Fruit fly (Drosophila melanogaster) whole organism, embryonic: Measurements from ENCODE around the gene sr.
A peak's percentile ranks its signal among the peaks of the same experiment; 100 is the strongest.

Source experiments
- Abd-B ChIP-seq: fragments of 200-800 bp; sonication (Bioruptor generic); optimal IDR thresholded peaks from 2 replicates; lab custom pipeline; 2018; ENCODE audit warnings: missing biosample characterization, mild to moderate bottlenecking, missing genetic modification characterization, moderate library complexity
- Atf-2 ChIP-seq: fragments of 200-800 bp; sonication (Bioruptor generic); optimal IDR thresholded peaks from 2 replicates; lab custom pipeline; 2016; ENCODE audit warnings: missing biosample characterization, missing genetic modification characterization
- Blimp-1 ChIP-seq: fragments of 200-800 bp; sonication (Bioruptor generic); optimal IDR thresholded peaks from 3 replicates; lab custom pipeline; 2018; ENCODE audit warnings: missing biosample characterization, missing genetic modification characterization, mild to moderate bottlenecking, moderate library complexity, missing genetic modification reagents
- CG11696 ChIP-seq: fragments of 200-800 bp; sonication (Bioruptor generic); IDR thresholded peaks from 2 replicates; pipeline ENCODE4 v1.3.6; 2022; ENCODE audit warnings: missing biosample characterization, missing genetic modification characterization
- CG12236 ChIP-seq: fragments of 200-800 bp; sonication (Bioruptor generic); optimal IDR thresholded peaks from 2 replicates; lab custom pipeline; 2016; ENCODE audit warnings: missing biosample characterization, missing genetic modification characterization
- CG14965 ChIP-seq: fragments of 200-800 bp; sonication (Bioruptor generic); optimal IDR thresholded peaks from 2 replicates; lab custom pipeline; 2016; ENCODE audit warnings: missing biosample characterization, missing genetic modification characterization, borderline replicate concordance
- CG15073 ChIP-seq: fragments of 200-800 bp; sonication (Bioruptor generic); optimal IDR thresholded peaks from 2 replicates; lab custom pipeline; 2016; ENCODE audit warnings: missing biosample characterization, missing genetic modification characterization
- CG15696 ChIP-seq: fragments of 200-800 bp; sonication (Bioruptor generic); optimal IDR thresholded peaks from 2 replicates; lab custom pipeline; 2019; ENCODE audit warnings: missing biosample characterization, mild to moderate bottlenecking, missing genetic modification characterization, moderate library complexity
- CG16815 ChIP-seq: fragments of 200-800 bp; sonication (Bioruptor generic); optimal IDR thresholded peaks from 3 replicates; lab custom pipeline; 2017; ENCODE audit warnings: missing biosample characterization, mild to moderate bottlenecking, missing genetic modification characterization
- CG1832 ChIP-seq: fragments of 200-800 bp; sonication (Bioruptor generic); optimal IDR thresholded peaks from 2 replicates; lab custom pipeline; 2017; ENCODE audit warnings: missing biosample characterization, mild to moderate bottlenecking, missing genetic modification characterization, inconsistent platforms
- CG2199 ChIP-seq: fragments of 200-800 bp; sonication (Bioruptor generic); IDR thresholded peaks from 3 replicates; pipeline ENCODE4 v1.3.6; 2022; ENCODE audit warnings: missing biosample characterization, missing genetic modification characterization
- CG2202 ChIP-seq: fragments of 200-800 bp; sonication (Bioruptor generic); optimal IDR thresholded peaks from 2 replicates; lab custom pipeline; 2018; ENCODE audit warnings: missing biosample characterization, mild to moderate bottlenecking, missing genetic modification characterization
- CG32767 ChIP-seq: fragments of 200-800 bp; sonication (Bioruptor generic); IDR thresholded peaks from 2 replicates; pipeline ENCODE4 v1.3.6; 2022; ENCODE audit warnings: missing biosample characterization, missing genetic modification characterization
- CG4328 ChIP-seq: fragments of 200-800 bp; sonication (Bioruptor generic); optimal IDR thresholded peaks from 3 replicates; lab custom pipeline; 2017; ENCODE audit warnings: missing biosample characterization, missing genetic modification reagents, missing genetic modification characterization
- CG4404 ChIP-seq: fragments of 200-800 bp; sonication (Bioruptor generic); IDR thresholded peaks from 2 replicates; pipeline ENCODE4 v1.3.6; 2022; ENCODE audit warnings: missing biosample characterization, missing genetic modification characterization
- CG4730 ChIP-seq: fragments of 200-800 bp; sonication (Bioruptor generic); IDR thresholded peaks from 2 replicates; pipeline ENCODE4 v1.3.6; 2022; ENCODE audit warnings: missing biosample characterization, missing genetic modification characterization
- CG6175 ChIP-seq: fragments of 200-800 bp; sonication (Bioruptor generic); IDR thresholded peaks from 3 replicates; pipeline ENCODE4 v1.3.6; 2022; ENCODE audit warnings: missing biosample characterization, missing genetic modification characterization
- CG6254 ChIP-seq: fragments of 200-800 bp; sonication (Bioruptor generic); optimal IDR thresholded peaks from 3 replicates; lab custom pipeline; 2017; ENCODE audit warnings: mild to moderate bottlenecking, missing biosample characterization, missing genetic modification reagents, missing genetic modification characterization
- CG9797 ChIP-seq: fragments of 200-800 bp; sonication (Bioruptor generic); optimal IDR thresholded peaks from 3 replicates; lab custom pipeline; 2018; ENCODE audit warnings: missing biosample characterization, mild to moderate bottlenecking, missing genetic modification characterization
- CG9932 ChIP-seq: fragments of 200-800 bp; sonication (Bioruptor generic); IDR thresholded peaks from 2 replicates; pipeline ENCODE4 v1.3.6; 2022; ENCODE audit warnings: missing biosample characterization, missing genetic modification characterization
- CkIIα-i1 ChIP-seq: fragments of 200-800 bp; sonication (Bioruptor generic); IDR thresholded peaks from 2 replicates; pipeline ENCODE4 v1.3.6; 2022; ENCODE audit warnings: missing biosample characterization, missing genetic modification characterization
- Dref ChIP-seq: fragments of 200-800 bp; sonication (Bioruptor generic); IDR thresholded peaks from 2 replicates; pipeline ENCODE4 v1.3.6; 2022; ENCODE audit warnings: missing biosample characterization, missing genetic modification characterization
- Lhr ChIP-seq: fragments of 200-800 bp; sonication (Bioruptor generic); optimal IDR thresholded peaks from 3 replicates; lab custom pipeline; 2017; ENCODE audit warnings: mild to moderate bottlenecking, missing biosample characterization, missing genetic modification reagents, missing genetic modification characterization
- MTF-1 ChIP-seq: fragments of 200-800 bp; sonication (Bioruptor generic); optimal IDR thresholded peaks from 2 replicates; lab custom pipeline; 2018; ENCODE audit warnings: missing biosample characterization, mild to moderate bottlenecking, missing genetic modification characterization, borderline replicate concordance
- Meics ChIP-seq: fragments of 200-800 bp; sonication (Bioruptor generic); optimal IDR thresholded peaks from 2 replicates; lab custom pipeline; 2017; ENCODE audit warnings: missing biosample characterization, mild to moderate bottlenecking, missing genetic modification characterization
- PHDP ChIP-seq: fragments of 200-800 bp; sonication (Bioruptor generic); optimal IDR thresholded peaks from 3 replicates; lab custom pipeline; 2018; ENCODE audit warnings: missing biosample characterization, mild to moderate bottlenecking, missing genetic modification characterization, moderate library complexity
- Poxn ChIP-seq: fragments of 200-800 bp; sonication (Bioruptor generic); IDR thresholded peaks from 2 replicates; pipeline ENCODE4 v1.3.6; 2022; ENCODE audit warnings: missing biosample characterization, missing genetic modification characterization
- Ptx1 ChIP-seq: fragments of 200-800 bp; sonication (Bioruptor generic); IDR thresholded peaks from 2 replicates; pipeline ENCODE4 v1.3.6; 2022; ENCODE audit warnings: missing biosample characterization, missing genetic modification characterization
- Rx ChIP-seq: fragments of 200-800 bp; sonication (Bioruptor generic); IDR thresholded peaks from 2 replicates; pipeline ENCODE4 v1.3.6; 2022; ENCODE audit warnings: missing biosample characterization, missing genetic modification characterization
- Ssrp ChIP-seq: fragments of 200-800 bp; sonication (Bioruptor generic); optimal IDR thresholded peaks from 2 replicates; lab custom pipeline; 2018; ENCODE audit warnings: missing biosample characterization, mild to moderate bottlenecking, missing genetic modification characterization, moderate library complexity
- ab ChIP-seq: fragments of 200-800 bp; sonication (Bioruptor generic); optimal IDR thresholded peaks from 2 replicates; lab custom pipeline; 2016; ENCODE audit warnings: missing biosample characterization, missing genetic modification characterization
- aop ChIP-seq: fragments of 200-800 bp; sonication (Bioruptor generic); IDR thresholded peaks from 2 replicates; pipeline ENCODE4 v1.3.6; 2022; ENCODE audit warnings: missing biosample characterization, missing genetic modification characterization
- bsh ChIP-seq, 2 experiments: fragments of 200-800 bp; sonication (Bioruptor generic); optimal IDR thresholded peaks; 2 replicates each; lab custom pipeline; 2017 to 2018; ENCODE audit warnings: mild to moderate bottlenecking in 2 of 2, missing biosample characterization in 2 of 2, missing genetic modification characterization in 2 of 2, moderate library complexity in 1 of 2
- caup ChIP-seq: fragments of 200-800 bp; sonication (Bioruptor generic); optimal IDR thresholded peaks from 3 replicates; lab custom pipeline; 2017; ENCODE audit warnings: missing biosample characterization, mild to moderate bottlenecking, missing genetic modification characterization, moderate library complexity; ENCODE audit not compliant: severe bottlenecking
- croc ChIP-seq: fragments of 200-800 bp; sonication (Bioruptor generic); conservative IDR thresholded peaks from 3 replicates; pipeline ENCODE4 v1.3.6; 2022; ENCODE audit warnings: missing biosample characterization, missing genetic modification characterization
- fd96Cb ChIP-seq: fragments of 200-800 bp; sonication (Bioruptor generic); optimal IDR thresholded peaks from 2 replicates; lab custom pipeline; 2018; ENCODE audit warnings: missing biosample characterization, mild to moderate bottlenecking, missing genetic modification characterization, moderate library complexity
- gsb ChIP-seq: fragments of 200-800 bp; sonication (Bioruptor generic); IDR thresholded peaks from 2 replicates; pipeline ENCODE4 v1.3.6; 2022; ENCODE audit warnings: missing biosample characterization, missing genetic modification characterization
- ham ChIP-seq: fragments of 200-800 bp; sonication (Bioruptor generic); IDR thresholded peaks from 2 replicates; pipeline ENCODE4 v1.3.6; 2022; ENCODE audit warnings: missing biosample characterization, missing genetic modification characterization
- kay ChIP-seq: fragments of 200-800 bp; sonication (Bioruptor generic); optimal IDR thresholded peaks from 2 replicates; lab custom pipeline; 2016; ENCODE audit warnings: missing biosample characterization, missing genetic modification characterization
- lov ChIP-seq, 2 experiments: fragments of 200-800 bp in 1 of 2; fragments of >200 bp in 1 of 2; sonication (Bioruptor generic) in 1 of 2; IDR thresholded peaks in 1 of 2; optimal IDR thresholded peaks in 1 of 2; 2 replicates in 1 of 2; 3 replicates in 1 of 2; pipeline versions ENCODE4 v1.3.6 to Lab custom; 2017 to 2022; ENCODE audit warnings: missing biosample characterization in 1 of 2, missing genetic modification characterization in 1 of 2
- mld ChIP-seq: fragments of 200-800 bp; sonication (Bioruptor generic); IDR thresholded peaks from 3 replicates; pipeline ENCODE4 v1.3.6; 2022; ENCODE audit warnings: missing biosample characterization, missing genetic modification characterization; ENCODE audit not compliant: partially characterized antibody
- nau ChIP-seq: fragments of 200-800 bp; sonication (Bioruptor generic); optimal IDR thresholded peaks from 3 replicates; lab custom pipeline; 2017; ENCODE audit warnings: missing biosample characterization, mild to moderate bottlenecking, missing genetic modification characterization, missing genetic modification reagents
- repo ChIP-seq: fragments of 200-800 bp; sonication (Bioruptor generic); optimal IDR thresholded peaks from 2 replicates; lab custom pipeline; 2016; ENCODE audit warnings: missing biosample characterization, missing genetic modification characterization
- sima ChIP-seq: fragments of 200-800 bp; sonication (Bioruptor generic); optimal IDR thresholded peaks from 2 replicates; lab custom pipeline; 2016; ENCODE audit warnings: missing biosample characterization, missing genetic modification characterization
- trh ChIP-seq: fragments of 200-800 bp; sonication (Bioruptor generic); optimal IDR thresholded peaks from 2 replicates; lab custom pipeline; 2016; ENCODE audit warnings: missing biosample characterization, missing genetic modification characterization
- zen ChIP-seq: fragments of 200-800 bp; sonication (Bioruptor generic); optimal IDR thresholded peaks from 3 replicates; lab custom pipeline; 2018; ENCODE audit warnings: missing biosample characterization, mild to moderate bottlenecking, missing genetic modification characterization, moderate library complexity
- zfh1 ChIP-seq: fragments of 200-800 bp; sonication (Bioruptor generic); IDR thresholded peaks from 3 replicates; pipeline ENCODE4 v1.3.6; 2022; ENCODE audit warnings: missing biosample characterization, missing genetic modification characterization

The sr gene

dm6 chr3R:18171983-18172967 lies 81.7 kb downstream of the sr start (continued):
- TF ChIP-seq lov (optimal IDR thresholded peaks at IDR 0.05; lab: Kevin White, UChicago) (no peak), lov (GFP tag; IDR thresholded peaks at IDR 0.05; lab: Robert Waterston, UW) (0 out of 3 replicates have a peak, but pooled peaks have one; percentile 49), mld (no peak), ab (peak; percentile 80), CG11696 (GFP tag; lab: Robert Waterston, UW) (peak; percentile 64; the same call in 1 of the 2 replicates), CG12236 (GFP tag; lab: Kevin White, UChicago) (peak; percentile 93), CkIIα-i1 (GFP tag; lab: Robert Waterston, UW) (no peak), CG2199 (GFP tag; lab: Robert Waterston, UW) (peak; percentile 65; the same call in 1 of the 3 replicates), bsh (GFP tag; optimal IDR thresholded peaks at IDR 0.05; lab: Kevin White, UChicago) (peak; percentile 85 to 96), CG4404 (GFP tag; lab: Robert Waterston, UW) (peak; percentile 84), CG16815 (GFP tag; lab: Kevin White, UChicago) (peak; percentile 90), CG32767 (GFP tag; lab: Robert Waterston, UW) (peak; percentile 82), CG9797 (GFP tag; lab: Kevin White, UChicago) (peak; percentile 22), Ssrp (tag; lab: Kevin White, UChicago) (peak; percentile 98), CG15696 (tag; lab: Kevin White, UChicago) (peak; percentile 91), aop (GFP tag; lab: Robert Waterston, UW) (peak; percentile 15; the same call in 1 of the 2 replicates), Rx (peak; percentile 66), sima (GFP tag; lab: Kevin White, UChicago) (peak; percentile 58), Atf-2 (GFP tag; lab: Kevin White, UChicago) (peak; percentile 92), CG2202 (tag; lab: Kevin White, UChicago) (peak; percentile 84), Abd-B (GFP tag; lab: Kevin White, UChicago) (peak; percentile 95), croc (GFP tag; lab: Robert Waterston, UW) (peak; percentile 90), Blimp-1 (GFP tag; lab: Kevin White, UChicago) (peak; percentile 91), ham (GFP tag; lab: Robert Waterston, UW) (no peak), repo (peak; percentile 80), PHDP (tag; lab: Kevin White, UChicago) (peak; percentile 94), CG14965 (GFP tag; lab: Kevin White, UChicago) (peak; percentile 70), CG9932 (peak; percentile 82), MTF-1 (GFP tag; lab: Kevin White, UChicago) (peak; percentile 71), gsb (GFP tag; lab: Robert Waterston, UW) (peak; percentile 73), fd96Cb (tag; lab: Kevin White, UChicago) (peak; percentile 95), kay (peak; percentile 88), zfh1 (GFP tag; lab: Robert Waterston, UW) (peak; percentile 92), zen (tag; lab: Kevin White, UChicago) (peak; percentile 94), nau (GFP tag; lab: Kevin White, UChicago) (no peak), Ptx1 (GFP tag; lab: Robert Waterston, UW) (peak; percentile 93), CG4730 (peak; percentile 80), Poxn (GFP tag; lab: Robert Waterston, UW) (peak; percentile 47; the same call in 1 of the 2 replicates), Meics (GFP tag; lab: Kevin White, UChicago) (peak; percentile 94), Lhr (peak; percentile 74), CG6254 (peak; percentile 91), CG6175 (GFP tag; lab: Robert Waterston, UW) (no peak; the same call in 1 of the 3 replicates), caup (peak; percentile 93), Dref (GFP tag; lab: Robert Waterston, UW) (peak; percentile 38; the same call in 1 of the 2 replicates), trh (peak; percentile 71), CG1832 (GFP tag; lab: Kevin White, UChicago) (no peak), CG4328 (GFP tag; lab: Kevin White, UChicago) (peak; percentile 91), CG15073 (GFP tag; lab: Kevin White, UChicago) (peak; percentile 63)
